Fruit fly (Drosophila melanogaster): Measurements from ENCODE around the gene VhaSFD.

The VhaSFD gene

DNA sequence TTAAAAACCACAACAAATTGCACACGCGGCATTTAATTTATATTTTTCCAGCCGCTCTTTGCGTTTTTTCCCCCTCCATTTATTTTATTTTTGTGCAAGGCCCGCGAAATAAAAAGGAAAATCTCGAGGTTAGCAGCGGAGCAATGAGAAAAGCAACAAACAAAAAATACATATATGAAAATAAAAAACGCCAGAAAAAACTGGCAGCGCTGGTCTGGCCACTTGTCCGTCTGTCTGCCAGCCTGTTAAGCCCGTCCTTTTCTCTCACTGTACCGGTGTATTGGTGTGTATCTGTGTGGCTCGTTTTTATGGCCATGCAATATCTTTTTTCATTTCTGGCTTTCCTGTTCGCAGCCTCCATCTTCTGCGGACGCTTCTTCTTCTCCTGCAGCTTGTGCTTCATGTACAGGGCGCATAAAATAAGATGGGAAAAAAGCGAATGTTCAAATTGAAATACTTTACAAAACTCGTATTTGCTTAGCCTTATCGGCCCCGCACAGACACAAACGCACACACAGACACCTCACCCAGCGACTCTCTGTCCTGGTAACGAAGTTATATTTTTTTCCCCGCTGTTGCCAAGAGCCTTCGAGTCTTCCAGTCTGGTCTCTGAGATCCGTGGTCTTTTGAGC is 41.1 kb downstream of the VhaSFD start:
- TF ChIP-seq usp (GFP tag; optimal IDR thresholded peaks at IDR 0.05) (no peak), EcR (GFP tag; optimal IDR thresholded peaks at IDR 0.05) (no peak), psq (optimal IDR thresholded peaks at IDR 0.05) (no peak), Dll (optimal IDR thresholded peaks at IDR 0.05) (no peak), CG8478 (optimal IDR thresholded peaks at IDR 0.05) (no peak), pan (optimal IDR thresholded peaks at IDR 0.05) (no peak)

DNA sequence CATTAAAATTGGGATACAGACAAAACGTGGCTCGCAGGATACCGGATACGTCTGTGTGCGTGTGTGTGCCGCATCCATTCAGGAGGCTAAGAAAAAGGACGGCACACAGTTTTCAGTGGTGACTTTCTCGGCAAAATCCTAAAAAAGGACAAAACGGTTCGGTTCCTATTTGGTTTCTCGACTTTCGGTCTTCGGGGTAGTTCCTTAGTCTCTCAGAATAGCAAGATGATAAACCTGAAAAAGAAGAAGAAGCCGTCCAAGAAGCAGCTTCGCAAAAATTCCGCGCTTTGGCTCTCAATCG is 42.1 kb downstream of the VhaSFD start:
- TF ChIP-seq usp (GFP tag; optimal IDR thresholded peaks at IDR 0.05) (no peak), EcR (GFP tag; optimal IDR thresholded peaks at IDR 0.05) (no peak), pan (optimal IDR thresholded peaks at IDR 0.05) (no peak), Dll (optimal IDR thresholded peaks at IDR 0.05) (no peak), psq (optimal IDR thresholded peaks at IDR 0.05) (no peak), CG8478 (optimal IDR thresholded peaks at IDR 0.05) (no peak)

DNA sequence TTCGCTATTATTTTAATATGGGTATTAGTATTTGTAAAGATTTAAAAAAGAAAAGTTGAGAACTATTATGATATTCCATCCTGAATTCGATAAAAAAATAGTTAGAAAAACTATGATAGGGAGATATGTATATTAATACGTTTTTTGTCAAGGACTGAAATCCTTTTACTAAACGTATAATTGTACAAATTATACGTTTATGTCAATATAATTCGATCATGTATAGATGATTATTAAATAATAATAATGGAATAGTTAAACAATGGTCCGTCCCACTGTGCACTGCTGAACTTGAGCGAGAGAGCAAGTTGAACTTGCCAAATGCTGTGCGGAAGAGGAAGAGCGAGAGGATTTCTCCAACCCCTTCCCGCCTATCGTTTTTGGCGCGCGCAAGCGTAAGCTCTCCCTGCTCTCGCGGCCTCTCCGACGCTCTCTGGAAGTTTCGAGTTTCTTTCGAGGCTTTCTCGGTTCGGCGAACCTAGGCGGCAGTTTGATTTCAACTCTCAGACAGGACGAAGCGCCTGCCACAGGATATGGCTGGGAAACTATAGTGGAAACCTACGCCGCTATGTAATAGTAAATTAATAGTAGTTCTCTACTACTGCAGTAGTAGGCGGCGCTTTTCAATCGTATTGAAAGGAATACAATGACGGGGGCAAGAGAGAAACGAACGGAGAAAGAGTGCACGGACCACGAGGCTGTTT is 42.6 kb downstream of the VhaSFD start:
- TF ChIP-seq pan (optimal IDR thresholded peaks at IDR 0.05): no peak
- TF ChIP-seq EcR (GFP tag; optimal IDR thresholded peaks at IDR 0.05): peak in 1 of 2 experiments; percentile 65

DNA sequence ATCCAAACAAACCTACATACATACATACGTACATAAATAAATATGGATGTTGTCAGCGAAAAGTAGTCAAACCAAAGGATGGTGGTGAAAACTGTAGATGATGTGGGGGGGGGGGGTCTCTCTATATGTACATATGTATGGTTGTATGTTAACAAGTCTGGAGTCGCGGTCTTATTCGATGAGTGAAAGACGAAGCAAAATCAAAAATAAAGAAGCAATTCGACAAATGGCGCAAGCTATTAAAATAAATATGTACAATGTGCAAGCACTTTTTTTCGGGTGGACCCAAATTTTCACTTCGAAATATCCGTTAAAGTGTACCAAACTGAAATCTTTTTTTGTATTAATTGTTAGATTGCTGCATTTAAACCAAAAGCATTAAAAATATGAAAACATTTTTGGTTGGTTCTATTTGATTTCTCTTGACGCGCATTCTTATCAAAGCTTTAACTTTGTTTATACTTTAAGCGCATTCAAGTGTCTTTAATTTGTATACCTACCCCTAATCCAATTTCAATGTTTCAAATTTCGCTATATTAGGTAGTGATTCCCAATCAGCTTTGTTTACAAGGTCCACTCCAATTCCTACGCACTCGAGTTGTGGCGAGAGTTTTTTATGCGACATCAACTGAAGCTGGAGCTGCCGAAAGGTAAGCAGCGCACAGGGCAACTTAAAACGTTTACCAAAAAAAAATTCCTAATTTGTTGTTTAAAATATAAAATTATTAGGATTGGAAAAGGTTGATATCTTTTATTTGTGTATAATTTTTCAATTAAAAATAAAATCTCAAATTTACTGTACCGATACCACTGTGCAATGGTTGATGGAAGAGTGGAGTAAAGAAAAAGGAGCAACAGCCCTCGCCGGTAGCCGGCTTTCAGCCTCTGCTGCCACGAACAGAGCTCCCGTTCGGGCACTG is 43.4 kb downstream of the VhaSFD start, which contains the start of gene CG31807:
Gene CG31807 (minus strand): TSS at position 51 of the 920 bp plus-strand sequence.
- TF ChIP-seq EcR (GFP tag; optimal IDR thresholded peaks at IDR 0.05): no peak
- no peak for TF ChIP-seq Dll (optimal IDR thresholded peaks at IDR 0.05)
- TF ChIP-seq psq (optimal IDR thresholded peaks at IDR 0.05): no peak
- no peak for TF ChIP-seq pan (optimal IDR thresholded peaks at IDR 0.05)
- no peak for TF ChIP-seq usp (GFP tag; optimal IDR thresholded peaks at IDR 0.05)
- no peak for TF ChIP-seq CG8478 (optimal IDR thresholded peaks at IDR 0.05)

DNA sequence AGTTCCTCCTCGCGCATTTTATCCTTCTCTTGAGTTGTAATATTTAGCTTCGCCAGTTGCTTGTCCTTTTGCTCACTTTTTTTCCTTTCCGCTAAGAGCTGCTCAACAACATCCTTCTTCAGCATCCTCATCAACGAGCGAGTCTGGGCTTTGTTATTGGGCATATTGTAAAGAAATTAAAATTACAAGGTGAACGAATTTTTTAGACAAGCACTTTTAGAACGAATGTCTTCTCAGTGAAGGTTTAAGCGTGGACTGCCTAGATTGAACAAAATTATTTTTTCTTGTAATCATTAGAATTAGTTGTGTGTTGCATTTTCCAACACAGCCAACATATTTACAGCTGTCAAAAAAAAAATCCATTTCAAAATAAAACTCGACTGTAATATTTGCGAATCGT is 45.4 kb downstream of the VhaSFD start, which contains the start of gene CG33552:
Gene CG33552 (plus strand): TSS at position 301 of the 400 bp plus-strand sequence.
- TF ChIP-seq usp (GFP tag; optimal IDR thresholded peaks at IDR 0.05) (no peak), pan (optimal IDR thresholded peaks at IDR 0.05) (no peak), EcR (GFP tag; optimal IDR thresholded peaks at IDR 0.05) (no peak), Dll (optimal IDR thresholded peaks at IDR 0.05) (no peak), psq (optimal IDR thresholded peaks at IDR 0.05) (no peak), CG8478 (optimal IDR thresholded peaks at IDR 0.05) (no peak)

DNA sequence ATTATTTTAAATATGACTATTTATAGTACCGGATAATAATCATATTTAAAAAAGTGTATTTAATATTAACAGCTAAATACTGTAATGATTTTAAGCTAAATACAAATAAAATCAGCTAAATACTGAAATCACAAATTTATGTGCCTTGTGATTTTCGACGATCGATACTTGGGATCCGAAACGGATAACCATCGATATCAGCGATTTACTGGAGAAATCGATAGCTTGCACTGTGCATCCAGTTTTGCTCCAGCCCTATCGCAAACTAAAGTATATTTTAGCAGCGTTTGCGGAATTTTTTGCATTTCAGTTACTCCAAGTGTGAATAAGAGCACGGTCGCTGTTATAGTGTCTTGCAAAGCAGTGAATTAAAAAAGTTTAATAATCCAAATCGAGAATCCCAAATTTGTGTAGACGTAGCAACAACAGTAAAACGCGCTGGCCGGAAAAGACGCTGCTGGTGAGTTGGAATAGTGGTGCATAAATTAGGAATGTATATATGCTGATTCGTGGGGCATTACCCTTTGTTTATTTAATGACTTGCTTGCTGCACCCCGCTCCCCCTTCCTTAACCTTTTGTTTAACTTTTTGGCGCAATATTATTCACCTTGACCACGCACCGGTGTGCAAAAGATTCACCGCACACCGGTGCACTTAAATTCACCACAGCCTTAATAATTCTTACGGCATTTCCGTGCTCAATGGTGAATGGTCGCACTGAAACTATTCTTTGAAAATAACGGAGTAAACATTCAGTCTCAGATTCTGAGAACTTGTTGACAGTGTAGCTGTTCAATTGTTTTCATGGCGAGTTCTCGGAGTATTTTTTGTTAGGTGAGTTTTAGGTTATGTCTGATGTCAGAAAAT is 47.6 kb downstream of the VhaSFD start, which contains the start of the genes grp and squ:
Gene grp (plus strand): TSS at position 238 of the 867 bp plus-strand sequence.
Gene squ (plus strand): TSS at position 238 of the 867 bp plus-strand sequence.
- TF ChIP-seq EcR (GFP tag; optimal IDR thresholded peaks at IDR 0.05): peak; percentile 20 to 62
- TF ChIP-seq psq (optimal IDR thresholded peaks at IDR 0.05): no peak

DNA sequence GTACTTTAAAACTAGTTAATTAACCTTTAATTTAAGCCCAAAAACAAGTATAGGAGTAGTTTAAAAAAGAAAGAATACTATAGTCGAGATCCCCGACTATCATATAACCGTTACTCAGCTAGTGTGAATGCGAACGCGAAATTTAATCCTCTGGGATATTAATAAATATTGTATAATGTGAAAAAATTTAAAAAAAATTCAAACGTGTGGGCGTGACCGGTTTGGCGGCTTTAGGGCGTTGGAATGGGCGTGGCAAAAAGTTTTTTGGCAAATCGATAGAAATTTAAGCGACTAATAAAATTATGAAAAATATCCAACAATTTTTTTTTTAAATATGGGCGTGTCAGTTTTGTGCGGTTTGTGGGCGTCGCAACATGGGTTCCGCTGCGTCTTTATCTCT is 48.6 kb downstream of the VhaSFD start:
- TF ChIP-seq psq (optimal IDR thresholded peaks at IDR 0.05) (no peak), EcR (GFP tag; optimal IDR thresholded peaks at IDR 0.05) (no peak), pan (optimal IDR thresholded peaks at IDR 0.05) (no peak), usp (GFP tag; optimal IDR thresholded peaks at IDR 0.05) (no peak), Dll (optimal IDR thresholded peaks at IDR 0.05) (no peak), CG8478 (optimal IDR thresholded peaks at IDR 0.05) (no peak)

DNA sequence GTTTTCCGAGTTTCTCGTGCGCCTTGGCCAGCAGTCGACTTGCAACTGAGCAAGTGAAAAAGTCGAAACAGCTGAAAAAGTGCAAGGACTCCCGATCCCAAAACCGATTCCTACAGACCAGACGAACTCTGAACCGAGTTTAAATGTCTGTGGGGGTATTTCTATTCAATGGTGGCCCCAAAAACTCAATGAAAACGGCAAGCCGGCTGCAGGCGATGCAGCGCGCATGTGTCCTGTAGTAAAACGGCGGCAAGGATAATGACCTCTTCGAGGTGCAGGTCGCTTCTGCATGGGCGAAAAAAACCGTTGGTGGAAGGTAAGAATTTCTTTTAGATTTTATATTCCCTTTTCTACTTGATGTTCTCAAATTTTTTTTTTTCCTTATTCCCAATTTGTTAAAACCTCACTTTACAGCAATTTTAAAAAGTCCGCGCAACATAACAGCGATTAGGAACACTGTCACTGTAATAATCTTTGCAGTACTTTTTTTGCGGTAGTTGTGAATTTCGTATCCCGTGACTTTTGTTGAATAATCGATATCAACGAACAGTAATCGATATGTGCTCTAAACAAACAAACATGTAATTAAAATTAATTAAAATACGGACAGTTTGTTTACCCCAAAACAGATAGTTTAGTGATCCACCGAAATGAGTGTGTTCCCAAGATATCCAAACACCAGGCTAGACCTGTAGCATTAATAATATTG is 50.8 kb downstream of the VhaSFD start, which contains the start of the genes Trpgamma and her:
Gene Trpgamma (minus strand): TSS at position 51 of the 709 bp plus-strand sequence.
Gene her (plus strand): TSS at position 535 of the 709 bp plus-strand sequence.
- TF ChIP-seq CG8478 (optimal IDR thresholded peaks at IDR 0.05) (no peak), pan (optimal IDR thresholded peaks at IDR 0.05) (no peak), usp (GFP tag; optimal IDR thresholded peaks at IDR 0.05) (no peak), Dll (optimal IDR thresholded peaks at IDR 0.05) (no peak), psq (optimal IDR thresholded peaks at IDR 0.05) (no peak), EcR (GFP tag; optimal IDR thresholded peaks at IDR 0.05) (no peak)

All from whole organism.